Worm (Caenorhabditis elegans) whole organism, L3 larva: ENCODE results near the gene sipa-1.

Experiments used
- aly-2 ChIP-seq: fragments of 150-350 bp; optimal IDR thresholded peaks from 2 replicates; lab custom pipeline; 2014; ENCODE audit warnings: missing biosample characterization, missing genetic modification characterization
- mdl-1 ChIP-seq: fragments of 150-350 bp; optimal IDR thresholded peaks from 2 replicates; lab custom pipeline; 2014; ENCODE audit warnings: missing biosample characterization, missing genetic modification characterization
- nhr-25 ChIP-seq: sonication (generic microtip); optimal IDR thresholded peaks from 2 replicates; lab custom pipeline; 2017; ENCODE audit warnings: missing biosample characterization, missing genetic modification characterization
- nhr-77 ChIP-seq: fragments of 150-350 bp; optimal IDR thresholded peaks from 2 replicates; lab custom pipeline; 2014; ENCODE audit warnings: missing biosample characterization, missing genetic modification characterization
- unc-39 ChIP-seq: sonication (generic microtip); optimal IDR thresholded peaks from 4 replicates; lab custom pipeline; 2017; ENCODE audit warnings: missing biosample characterization, missing genetic modification characterization
- ztf-4 ChIP-seq: fragments of 150-350 bp; optimal IDR thresholded peaks from 2 replicates; lab custom pipeline; 2014; ENCODE audit warnings: missing biosample characterization, missing genetic modification characterization

ce11 chrV:11606424-11606823, 30.7 kb downstream of the sipa-1 start, which contains the start of gene idpp-16:
- no peak for TF ChIP-seq ztf-4 (tag; lab: Kevin White, UChicago)
- TF ChIP-seq nhr-25 (tag; lab: Kevin White, UChicago), result no peak
- no peak for TF ChIP-seq unc-39 (tag; lab: Kevin White, UChicago)
- TF ChIP-seq mdl-1 (tag; lab: Kevin White, UChicago), result no peak
- no peak for TF ChIP-seq aly-2 (tag; lab: Kevin White, UChicago)
- TF ChIP-seq nhr-77 (tag; lab: Kevin White, UChicago), result no peak
